Worm (Caenorhabditis elegans) whole organism, L2 larva: ENCODE data around the gene cey-1.
A peak's percentile ranks its signal among the peaks of the same experiment; 100 is the strongest.

ENCODE experiments used
- C34F6.9 ChIP-seq: fragments of 150-350 bp; optimal IDR thresholded peaks from 2 replicates; lab custom pipeline; 2014; ENCODE audit warnings: missing biosample characterization, missing genetic modification characterization
- R02D3.7 ChIP-seq: fragments of 150-350 bp; optimal IDR thresholded peaks from 2 replicates; lab custom pipeline; 2014; ENCODE audit warnings: missing biosample characterization, missing genetic modification characterization
- ZK546.5 ChIP-seq: sonication (generic microtip); optimal IDR thresholded peaks from 2 replicates; lab custom pipeline; 2017; ENCODE audit warnings: missing biosample characterization, missing genetic modification characterization
- aly-2 ChIP-seq: fragments of 150-350 bp; optimal IDR thresholded peaks from 2 replicates; lab custom pipeline; 2014; ENCODE audit warnings: missing biosample characterization, missing genetic modification characterization
- ceh-16 ChIP-seq: fragments of 150-350 bp; optimal IDR thresholded peaks from 2 replicates; lab custom pipeline; 2014; ENCODE audit warnings: missing biosample characterization, missing genetic modification characterization
- ceh-82 ChIP-seq: fragments of 150-350 bp; optimal IDR thresholded peaks from 2 replicates; lab custom pipeline; 2014; ENCODE audit warnings: missing biosample characterization, missing genetic modification characterization
- crh-2 ChIP-seq: sonication (generic microtip); optimal IDR thresholded peaks from 2 replicates; lab custom pipeline; 2017; ENCODE audit warnings: missing biosample characterization, missing genetic modification characterization
- dmd-4 ChIP-seq: sonication (generic microtip); optimal IDR thresholded peaks from 2 replicates; lab custom pipeline; 2017; ENCODE audit warnings: missing biosample characterization, missing genetic modification characterization
- egl-27 ChIP-seq: sonication (generic microtip); optimal IDR thresholded peaks from 3 replicates; lab custom pipeline; 2017; ENCODE audit warnings: missing biosample characterization, missing genetic modification reagents, missing genetic modification characterization
- elt-1 ChIP-seq: fragments of 150-350 bp; optimal IDR thresholded peaks from 2 replicates; lab custom pipeline; 2014; ENCODE audit warnings: missing biosample characterization, missing genetic modification characterization
- elt-3 ChIP-seq: sonication (generic microtip); optimal IDR thresholded peaks from 2 replicates; lab custom pipeline; 2017; ENCODE audit warnings: missing biosample characterization, missing genetic modification characterization
- gmeb-1 ChIP-seq: fragments of 150-350 bp; optimal IDR thresholded peaks from 2 replicates; lab custom pipeline; 2014; ENCODE audit warnings: missing biosample characterization, missing genetic modification characterization
- lin-11 ChIP-seq: fragments of 150-350 bp; sonication (generic microtip); optimal IDR thresholded peaks from 2 replicates; lab custom pipeline; 2014; ENCODE audit warnings: missing biosample characterization, missing genetic modification characterization, inconsistent platforms, mixed read lengths
- lin-13 ChIP-seq: fragments of 150-350 bp; optimal IDR thresholded peaks from 2 replicates; lab custom pipeline; 2014; ENCODE audit warnings: missing biosample characterization, missing genetic modification reagents, missing genetic modification characterization
- lin-39 ChIP-seq: fragments of 150-350 bp; optimal IDR thresholded peaks from 2 replicates; lab custom pipeline; 2014; ENCODE audit warnings: missing biosample characterization, missing genetic modification reagents, missing genetic modification characterization
- mab-5 ChIP-seq: fragments of 150-350 bp; optimal IDR thresholded peaks from 2 replicates; lab custom pipeline; 2014; ENCODE audit warnings: missing biosample characterization, missing genetic modification characterization
- nhr-10 ChIP-seq: sonication (generic microtip); optimal IDR thresholded peaks from 2 replicates; lab custom pipeline; 2017; ENCODE audit warnings: missing biosample characterization, missing genetic modification characterization
- nhr-11 ChIP-seq: fragments of 150-350 bp; optimal IDR thresholded peaks from 2 replicates; lab custom pipeline; 2014; ENCODE audit warnings: missing biosample characterization, missing genetic modification characterization
- nhr-12 ChIP-seq: fragments of 150-350 bp; optimal IDR thresholded peaks from 2 replicates; lab custom pipeline; 2014; ENCODE audit warnings: missing biosample characterization, missing genetic modification characterization
- nhr-129 ChIP-seq: fragments of 150-350 bp; optimal IDR thresholded peaks from 2 replicates; lab custom pipeline; 2014; ENCODE audit warnings: missing biosample characterization, missing genetic modification characterization
- nhr-21 ChIP-seq: fragments of 150-350 bp; optimal IDR thresholded peaks from 2 replicates; lab custom pipeline; 2014; ENCODE audit warnings: missing biosample characterization, missing genetic modification characterization
- nhr-237 ChIP-seq: fragments of 150-350 bp; optimal IDR thresholded peaks from 2 replicates; lab custom pipeline; 2014; ENCODE audit warnings: missing biosample characterization, missing genetic modification characterization
- nhr-25 ChIP-seq: fragments of 150-350 bp; sonication (generic microtip); optimal IDR thresholded peaks from 3 replicates; lab custom pipeline; 2014; ENCODE audit warnings: missing biosample characterization, missing genetic modification characterization
- peb-1 ChIP-seq: fragments of 150-350 bp; optimal IDR thresholded peaks from 2 replicates; lab custom pipeline; 2014; ENCODE audit warnings: missing biosample characterization, missing genetic modification characterization
- sem-4 ChIP-seq: fragments of 150-350 bp; optimal IDR thresholded peaks from 2 replicates; lab custom pipeline; 2014; ENCODE audit warnings: missing biosample characterization, missing genetic modification reagents, missing genetic modification characterization
- snpc-4 ChIP-seq: fragments of 150-350 bp; optimal IDR thresholded peaks from 2 replicates; lab custom pipeline; 2014; ENCODE audit warnings: missing biosample characterization, missing genetic modification characterization
- unc-39 ChIP-seq: fragments of 150-350 bp; optimal IDR thresholded peaks from 2 replicates; lab custom pipeline; 2014; ENCODE audit warnings: missing biosample characterization, missing genetic modification characterization
- unc-55 ChIP-seq: fragments of 150-350 bp; sonication (generic microtip); optimal IDR thresholded peaks from 3 replicates; lab custom pipeline; 2014; ENCODE audit warnings: missing biosample characterization, missing genetic modification reagents, missing genetic modification characterization
- unc-62 ChIP-seq: fragments of 150-350 bp; optimal IDR thresholded peaks from 2 replicates; lab custom pipeline; 2014; ENCODE audit warnings: missing biosample characterization, missing genetic modification reagents, missing genetic modification characterization
- zag-1 ChIP-seq: fragments of 150-350 bp; optimal IDR thresholded peaks from 2 replicates; lab custom pipeline; 2014; ENCODE audit warnings: missing biosample characterization, missing genetic modification characterization
- ztf-1 ChIP-seq: fragments of 200-800 bp; sonication (Bioruptor generic); conservative IDR thresholded peaks from 2 replicates; pipeline ENCODE4 v1.3.6; 2022; ENCODE audit warnings: missing genetic modification characterization, missing compliant biosample characterization
- ztf-11 ChIP-seq: sonication (generic microtip); optimal IDR thresholded peaks from 2 replicates; lab custom pipeline; 2017; ENCODE audit warnings: missing biosample characterization, missing genetic modification characterization
- ztf-4 ChIP-seq: fragments of 150-350 bp; optimal IDR thresholded peaks from 2 replicates; lab custom pipeline; 2014; ENCODE audit warnings: missing biosample characterization, missing genetic modification characterization

The cey-1 gene

DNA sequence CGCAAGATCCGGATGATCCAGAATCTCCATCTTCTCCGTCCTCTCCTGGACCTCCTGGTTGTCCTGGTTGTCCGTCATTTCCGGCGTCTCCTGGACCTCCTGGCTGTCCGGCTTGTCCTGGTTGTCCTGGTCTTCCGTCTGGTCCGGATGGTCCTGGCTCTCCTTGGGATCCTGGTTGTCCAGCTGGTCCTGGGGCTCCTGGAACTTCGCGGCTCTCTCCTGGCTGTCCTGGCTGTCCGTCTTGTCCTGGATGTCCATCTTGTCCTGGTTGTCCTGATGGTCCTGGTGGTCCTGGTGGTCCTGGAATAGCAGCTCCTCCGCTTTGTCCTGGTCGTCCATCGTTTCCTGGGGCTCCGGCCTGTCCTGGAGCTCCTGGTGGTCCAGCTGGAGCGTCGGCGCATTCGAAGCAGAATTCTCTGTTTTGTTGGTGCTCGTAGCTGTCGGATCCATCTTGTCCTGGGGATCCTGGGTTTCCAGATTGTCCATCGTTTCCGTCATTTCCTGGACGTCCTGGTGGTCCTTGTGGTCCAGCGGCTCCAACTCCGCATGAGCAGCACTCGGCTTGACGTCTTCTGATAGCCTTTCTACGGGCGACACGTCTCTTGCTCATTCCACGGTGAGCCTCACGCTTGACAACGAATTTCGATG, 28.4 kb downstream of the cey-1 start:
- TF ChIP-seq nhr-21 (tag; lab: Kevin White, UChicago) (no peak), ZK546.5 (tag; lab: Kevin White, UChicago) (no peak), nhr-129 (no peak), ztf-11 (tag; lab: Kevin White, UChicago) (no peak), sem-4 (no peak), nhr-10 (no peak), gmeb-1 (tag; lab: Kevin White, UChicago) (no peak)

DNA sequence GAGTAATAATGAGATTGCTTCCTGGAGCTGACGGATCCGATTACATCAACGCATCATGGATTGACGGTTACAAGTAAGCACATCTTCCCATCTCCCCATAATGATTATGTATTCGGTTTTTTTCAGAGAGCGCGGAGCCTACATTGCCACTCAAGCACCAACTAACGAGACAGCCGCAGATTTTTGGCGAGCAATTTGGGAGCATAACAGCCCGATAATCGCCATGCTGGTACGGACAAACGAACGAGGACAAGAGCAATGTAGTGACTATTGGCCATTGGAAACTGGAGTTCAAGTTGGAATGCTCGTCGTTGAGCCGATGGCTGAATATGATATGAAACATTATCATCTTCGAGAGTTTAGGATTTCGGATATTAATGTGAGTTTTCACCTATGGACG, 30.1 kb downstream of the cey-1 start:
- no peak for TF ChIP-seq unc-55 (GFP tag; lab: Kevin White, UChicago)
- no peak for TF ChIP-seq snpc-4 (tag; lab: Kevin White, UChicago)
- TF ChIP-seq elt-1 (tag; lab: Kevin White, UChicago), result no peak
- no peak for TF ChIP-seq ceh-82 (tag; lab: Kevin White, UChicago)
- TF ChIP-seq crh-2, result no peak
- no peak for TF ChIP-seq gmeb-1 (tag; lab: Kevin White, UChicago)
- no peak for TF ChIP-seq elt-3 (tag; lab: Kevin White, UChicago)
- no peak for TF ChIP-seq ztf-1
- no peak for TF ChIP-seq dmd-4 (tag; lab: Kevin White, UChicago)
- no peak for TF ChIP-seq nhr-129
- no peak for TF ChIP-seq R02D3.7

- TF ChIP-seq snpc-4 (tag; lab: Kevin White, UChicago), result no peak
- no peak for TF ChIP-seq nhr-12
- no peak for TF ChIP-seq unc-62 (GFP tag; lab: Kevin White, UChicago)
- no peak for TF ChIP-seq R02D3.7
- no peak for TF ChIP-seq ztf-4 (tag; lab: Kevin White, UChicago)
- peak; percentile 2 for TF ChIP-seq lin-39 (tag; lab: Kevin White, UChicago)
- no peak for TF ChIP-seq elt-3 (tag; lab: Kevin White, UChicago)
- TF ChIP-seq ceh-16 (tag; lab: Kevin White, UChicago), result no peak
- no peak for TF ChIP-seq ztf-1
- TF ChIP-seq lin-11 (tag; lab: Kevin White, UChicago), result no peak
- no peak for TF ChIP-seq peb-1
- no peak for TF ChIP-seq ceh-82 (tag; lab: Kevin White, UChicago)
- peak; percentile 6 for TF ChIP-seq nhr-129
- TF ChIP-seq zag-1, result no peak
- no peak for TF ChIP-seq C34F6.9 (tag; lab: Kevin White, UChicago)
Observed at ce11 chrII:11004381-11004780, 36.6 kb downstream of the cey-1 start.

ce11 chrII:10999109-10999508, 41.9 kb downstream of the cey-1 start:
- TF ChIP-seq ceh-82 (tag; lab: Kevin White, UChicago) (no peak), sem-4 (no peak)
- TF ChIP-seq, all 48 proteins: peak for 0

DNA sequence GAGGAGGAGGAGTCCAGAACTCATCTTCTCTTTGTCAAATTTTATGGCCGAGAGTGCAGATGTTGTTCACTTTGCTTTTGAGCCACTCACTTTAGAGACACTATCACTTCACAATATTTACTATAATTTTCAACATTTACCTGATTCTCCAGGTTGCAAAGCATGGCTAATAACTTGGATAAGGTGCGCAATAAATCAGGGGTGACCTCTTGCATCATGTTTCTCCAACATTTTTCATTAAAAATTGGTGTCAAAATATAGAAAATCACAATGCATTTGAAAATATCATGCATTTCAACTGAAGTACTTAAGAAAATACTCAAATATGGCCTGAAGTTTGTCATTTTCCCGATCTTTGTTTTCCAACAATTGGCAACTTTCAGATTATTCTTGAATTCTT, 45.4 kb downstream of the cey-1 start:
- TF ChIP-seq snpc-4 (tag; lab: Kevin White, UChicago), result no peak
- no peak for TF ChIP-seq elt-3 (tag; lab: Kevin White, UChicago)
- TF ChIP-seq ceh-82 (tag; lab: Kevin White, UChicago), result no peak
- no peak for TF ChIP-seq lin-39 (tag; lab: Kevin White, UChicago)
- TF ChIP-seq C34F6.9 (tag; lab: Kevin White, UChicago), result no peak
- TF ChIP-seq gmeb-1 (tag; lab: Kevin White, UChicago), result no peak
- no peak for TF ChIP-seq egl-27
- no peak for TF ChIP-seq ztf-11 (tag; lab: Kevin White, UChicago)
- no peak for TF ChIP-seq nhr-25 (tag; lab: Kevin White, UChicago)
- no peak for TF ChIP-seq ztf-1
- TF ChIP-seq nhr-237 (tag; lab: Kevin White, UChicago), result no peak
- TF ChIP-seq mab-5 (tag; lab: Kevin White, UChicago), result no peak
- no peak for TF ChIP-seq lin-11 (tag; lab: Kevin White, UChicago)
- no peak for TF ChIP-seq nhr-11 (tag; lab: Kevin White, UChicago)
- TF ChIP-seq zag-1, result no peak

DNA sequence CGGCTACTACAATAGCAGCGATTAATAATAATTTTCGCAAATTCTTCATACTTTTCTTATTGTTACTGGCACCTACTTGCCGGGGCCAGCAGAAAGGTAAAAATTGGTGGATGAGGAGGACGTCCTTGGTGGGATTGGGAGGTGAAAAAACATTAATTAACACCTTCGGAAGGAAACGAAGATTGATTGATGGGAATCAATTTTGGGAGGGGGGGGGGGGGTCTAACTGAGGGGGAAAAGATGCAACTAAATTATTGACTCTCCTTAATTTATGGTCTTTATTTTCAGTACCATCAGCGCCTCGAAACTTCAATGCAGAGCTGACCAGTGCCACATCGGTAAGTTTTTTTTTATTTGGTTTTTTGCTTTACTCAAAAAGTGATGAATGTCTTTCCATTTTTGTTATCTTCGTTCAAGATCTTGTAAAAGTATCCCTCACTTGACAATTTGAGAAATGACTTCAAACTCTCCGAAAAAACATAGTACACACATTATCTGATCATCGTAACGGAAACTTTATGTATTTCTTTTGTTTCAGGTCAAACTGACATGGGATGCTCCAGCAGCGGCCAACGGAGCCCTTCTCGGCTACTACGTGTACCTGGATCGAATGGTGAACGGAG, 47.3 kb downstream of the cey-1 start:
- TF ChIP-seq gmeb-1 (tag; lab: Kevin White, UChicago), result no peak
- TF ChIP-seq C34F6.9 (tag; lab: Kevin White, UChicago), result no peak
- TF ChIP-seq lin-13, result no peak
- peak; percentile 34 for TF ChIP-seq unc-55 (GFP tag; lab: Kevin White, UChicago)
- no peak for TF ChIP-seq nhr-21 (tag; lab: Kevin White, UChicago)
- no peak for TF ChIP-seq ZK546.5 (tag; lab: Kevin White, UChicago)
- no peak for TF ChIP-seq aly-2 (tag; lab: Kevin White, UChicago)
- no peak for TF ChIP-seq unc-39
- peak; percentile 18 for TF ChIP-seq ceh-16 (tag; lab: Kevin White, UChicago)
- TF ChIP-seq, all 48 proteins: peak for 2
